Worm (Caenorhabditis elegans) whole organism, L4/young adult: Measurements from ENCODE around the gene F53F1.2.

ENCODE experiments used
- W03F9.2 ChIP-seq: fragments of 150-350 bp; optimal IDR thresholded peaks from 2 replicates; lab custom pipeline; 2014; ENCODE audit warnings: missing biosample characterization, missing genetic modification characterization
- him-1 ChIP-seq: sonication (generic microtip); optimal IDR thresholded peaks from 2 replicates; lab custom pipeline; 2016; ENCODE audit warnings: missing genotype, missing genetic modification reagents, missing genetic modification characterization, missing compliant biosample characterization

DNA sequence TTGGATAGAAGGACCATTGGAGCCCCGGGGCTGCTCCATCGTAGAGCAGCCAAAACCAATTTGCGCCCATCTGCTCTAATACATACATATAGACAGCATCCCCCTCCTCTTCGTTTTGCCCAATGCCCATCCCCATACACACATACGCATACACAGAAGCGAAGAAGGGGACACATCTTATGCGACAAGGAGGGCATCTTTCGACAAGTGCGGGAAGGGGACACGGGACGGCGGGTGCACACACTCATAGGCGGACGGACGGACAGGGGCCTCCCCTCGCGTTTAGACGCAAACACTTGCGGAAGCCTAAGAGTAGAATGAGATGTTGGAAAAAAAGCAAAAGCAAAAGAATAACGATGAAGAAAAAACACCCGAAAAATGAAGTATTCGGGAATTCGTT is 10.2 kb upstream of the F53F1.2 start:
- TF ChIP-seq him-1 (tag; lab: Kevin White, UChicago) (peak; percentile 70), W03F9.2 (no peak)
